Worm (Caenorhabditis elegans): ENCODE data around the gene F53A9.8.
A peak's percentile ranks its signal among the peaks of the same experiment; 100 is the strongest.

F53A9.8 gene

ce11 chrX:8713754-8714295 is 4.9 kb downstream of the F53A9.8 start, which contains the start of gene F53A9.6:
F53A9.6 (minus strand) TSS chrX:8713804.
- TF ChIP-seq him-1 (tag; optimal IDR thresholded peaks at IDR 0.05) (no peak), dao-5 (tag; optimal IDR thresholded peaks at IDR 0.05) (no peak), W03F9.2 (tag; optimal IDR thresholded peaks at IDR 0.05) (no peak)

- TF ChIP-seq dao-5 (tag; optimal IDR thresholded peaks at IDR 0.05) (no peak), him-1 (tag; optimal IDR thresholded peaks at IDR 0.05) (no peak), W03F9.2 (tag; optimal IDR thresholded peaks at IDR 0.05) (no peak)
Measured at ce11 chrX:8712662-8713061, 6.0 kb downstream of the F53A9.8 start.

ce11 chrX:8711141-8711645 is 7.5 kb downstream of the F53A9.8 start, which contains the start of gene F53A9.1:
F53A9.1 (plus strand) TSS chrX:8711595.
- no peak for TF ChIP-seq W03F9.2 (tag; optimal IDR thresholded peaks at IDR 0.05)

- TF ChIP-seq him-1 (tag; optimal IDR thresholded peaks at IDR 0.05) (no peak), dao-5 (tag; optimal IDR thresholded peaks at IDR 0.05) (no peak), W03F9.2 (tag; optimal IDR thresholded peaks at IDR 0.05) (no peak)
Measured at ce11 chrX:8709424-8709823, 9.3 kb downstream of the F53A9.8 start, which contains the start of gene kreg-1. kreg-1 (plus strand) TSS chrX:8709764.

- TF ChIP-seq dao-5 (tag; optimal IDR thresholded peaks at IDR 0.05) (no peak), W03F9.2 (tag; optimal IDR thresholded peaks at IDR 0.05) (no peak), him-1 (tag; optimal IDR thresholded peaks at IDR 0.05) (no peak)
Measured at ce11 chrX:8708053-8708452, 10.7 kb downstream of the F53A9.8 start, which contains the start of gene F53A9.3. F53A9.3 (plus strand) TSS chrX:8708353.

- TF ChIP-seq him-1 (tag; optimal IDR thresholded peaks at IDR 0.05): no peak
- TF ChIP-seq W03F9.2 (tag; optimal IDR thresholded peaks at IDR 0.05): no peak
- no peak for TF ChIP-seq dao-5 (tag; optimal IDR thresholded peaks at IDR 0.05)
Measured at ce11 chrX:8704830-8705229, 13.9 kb downstream of the F53A9.8 start.

ce11 chrX:8703664-8704356 is 14.9 kb downstream of the F53A9.8 start, which contains the start of gene jbts-14:
jbts-14 (plus strand) TSS chrX:8704306.
- TF ChIP-seq dao-5 (tag; optimal IDR thresholded peaks at IDR 0.05) (no peak), him-1 (tag; optimal IDR thresholded peaks at IDR 0.05) (no peak), W03F9.2 (tag; optimal IDR thresholded peaks at IDR 0.05) (no peak)

- TF ChIP-seq W03F9.2 (tag; optimal IDR thresholded peaks at IDR 0.05): no peak
- TF ChIP-seq dao-5 (tag; optimal IDR thresholded peaks at IDR 0.05): no peak
- TF ChIP-seq him-1 (tag; optimal IDR thresholded peaks at IDR 0.05): no peak
Measured at ce11 chrX:8697517-8697916, 21.2 kb downstream of the F53A9.8 start, which contains the start of gene frpr-8. frpr-8 (plus strand) TSS chrX:8697817.

ce11 chrX:8681600-8681999 is 37.1 kb downstream of the F53A9.8 start, which contains the start of gene K09E2.1:
K09E2.1 (plus strand) TSS chrX:8681900.
- TF ChIP-seq him-1 (tag; optimal IDR thresholded peaks at IDR 0.05): no peak
- TF ChIP-seq dao-5 (tag; optimal IDR thresholded peaks at IDR 0.05): no peak
- TF ChIP-seq W03F9.2 (tag; optimal IDR thresholded peaks at IDR 0.05): no peak

ce11 chrX:8677873-8678272 is 40.8 kb downstream of the F53A9.8 start:
- no peak for TF ChIP-seq dao-5 (tag; optimal IDR thresholded peaks at IDR 0.05)
- TF ChIP-seq him-1 (tag; optimal IDR thresholded peaks at IDR 0.05): no peak
- no peak for TF ChIP-seq W03F9.2 (tag; optimal IDR thresholded peaks at IDR 0.05)

ce11 chrX:8677320-8677719 is 41.4 kb downstream of the F53A9.8 start:
- TF ChIP-seq W03F9.2 (tag; optimal IDR thresholded peaks at IDR 0.05) (no peak), dao-5 (tag; optimal IDR thresholded peaks at IDR 0.05) (no peak), him-1 (tag; optimal IDR thresholded peaks at IDR 0.05) (no peak)

ce11 chrX:8676088-8676779 is 42.5 kb downstream of the F53A9.8 start:
- TF ChIP-seq W03F9.2 (tag; optimal IDR thresholded peaks at IDR 0.05): no peak
- TF ChIP-seq him-1 (tag; optimal IDR thresholded peaks at IDR 0.05): no peak
- TF ChIP-seq dao-5 (tag; optimal IDR thresholded peaks at IDR 0.05): no peak

ce11 chrX:8675151-8675550 is 43.6 kb downstream of the F53A9.8 start:
- no peak for TF ChIP-seq W03F9.2 (tag; optimal IDR thresholded peaks at IDR 0.05)
- TF ChIP-seq him-1 (tag; optimal IDR thresholded peaks at IDR 0.05): no peak
- no peak for TF ChIP-seq dao-5 (tag; optimal IDR thresholded peaks at IDR 0.05)

- TF ChIP-seq W03F9.2 (tag; optimal IDR thresholded peaks at IDR 0.05) (peak; percentile 22), him-1 (tag; optimal IDR thresholded peaks at IDR 0.05) (no peak)
Measured at ce11 chrX:8674514-8674913, 44.2 kb downstream of the F53A9.8 start.
